Worm (Caenorhabditis elegans): Measurements from ENCODE around the gene mbr-1.

mbr-1 gene

DNA sequence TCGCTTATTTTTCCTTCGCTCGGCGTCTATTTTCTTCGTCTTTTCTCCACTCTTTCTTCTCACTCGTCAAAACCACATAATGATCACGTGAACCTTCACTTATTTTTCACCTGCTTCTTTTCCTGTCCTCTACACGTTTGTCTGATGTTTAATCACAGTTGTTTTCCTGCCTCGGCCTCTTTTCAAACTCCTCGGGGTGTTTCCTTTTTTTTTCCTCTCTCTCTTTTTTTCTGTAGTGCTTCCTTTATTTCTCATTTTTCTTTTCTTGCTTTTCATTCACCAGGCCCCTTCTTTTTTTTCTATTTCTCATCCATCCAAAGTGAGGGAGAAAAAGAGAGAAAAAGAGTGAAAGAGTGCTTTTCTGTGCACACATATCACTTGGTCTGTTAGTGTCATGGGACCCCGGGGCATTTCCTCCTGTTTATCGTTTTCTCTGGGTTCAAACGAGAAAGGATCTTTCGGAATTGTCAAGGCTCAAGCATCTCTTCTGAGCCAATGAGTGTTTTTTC lies 49.2 kb upstream of the mbr-1 start (continued):
- TF ChIP-seq lsy-2 (tag; optimal IDR thresholded peaks at IDR 0.05) (peak; percentile 73 to 85), attf-4 (tag; optimal IDR thresholded peaks at IDR 0.05) (no peak), snpc-1.2 (GFP tag; IDR thresholded peaks at IDR 0.05) (no peak), egl-43 (GFP tag; IDR thresholded peaks at IDR 0.05) (0 out of 2 replicates have a peak, but pooled peaks have one; percentile 51), ZK546.5 (tag; optimal IDR thresholded peaks at IDR 0.05) (no peak), mxl-3 (GFP tag; optimal IDR thresholded peaks at IDR 0.05) (peak; percentile 73), mdl-1 (tag; optimal IDR thresholded peaks at IDR 0.05) (peak; percentile 62 to 91), lir-3 (tag; optimal IDR thresholded peaks at IDR 0.05) (no peak), pha-4 (GFP tag; IDR thresholded peaks at IDR 0.05) (peak; percentile 70), pha-4 (tag; optimal IDR thresholded peaks at IDR 0.05) (peak; percentile 78), zag-1 (tag; optimal IDR thresholded peaks at IDR 0.05) (no peak), skn-1 (tag; optimal IDR thresholded peaks at IDR 0.05) (no peak), fkh-10 (GFP tag; optimal IDR thresholded peaks at IDR 0.05) (peak; percentile 80), Y48G9A.11 (GFP tag; IDR thresholded peaks at IDR 0.05) (no peak), lin-15B (tag; optimal IDR thresholded peaks at IDR 0.05) (no peak), ctbp-1 (GFP tag; IDR thresholded peaks at IDR 0.05) (peak; percentile 87), unc-62 (GFP tag; optimal IDR thresholded peaks at IDR 0.05 in 1 of 2) (peak in 1 of 2 experiments; percentile 100), unc-62 (tag; optimal IDR thresholded peaks at IDR 0.05) (no peak), duxl-1 (tag; optimal IDR thresholded peaks at IDR 0.05; ENCODE audit: poor library complexity) (no peak), hif-1 (tag; optimal IDR thresholded peaks at IDR 0.05) (peak; percentile 39 to 76), Y105C5A.15 (GFP tag; IDR thresholded peaks at IDR 0.05) (no peak), F26F4.8 (GFP tag; conservative IDR thresholded peaks at IDR 0.05) (no peak), nhr-10 (tag; optimal IDR thresholded peaks at IDR 0.05) (peak; percentile 70), zfp-2 (tag; optimal IDR thresholded peaks at IDR 0.05) (no peak), egl-27 (tag; optimal IDR thresholded peaks at IDR 0.05) (no peak), set-16 (GFP tag; IDR thresholded peaks at IDR 0.05) (peak; percentile 66), F37D6.2 (tag; optimal IDR thresholded peaks at IDR 0.05) (peak; percentile 66), hlh-30 (tag; optimal IDR thresholded peaks at IDR 0.05; ENCODE audit: insufficient read depth) (peak; percentile 97), mep-1 (tag; optimal IDR thresholded peaks at IDR 0.05) (peak; percentile 93), mes-2 (tag; optimal IDR thresholded peaks at IDR 0.05; ENCODE audit: poor library complexity, severe bottlenecking) (peak; percentile 41), tra-1 (GFP tag; IDR thresholded peaks at IDR 0.05) (peak; percentile 92), T26A8.4 (GFP tag; IDR thresholded peaks at IDR 0.05) (0 out of 2 replicates have a peak, but pooled peaks have one; percentile 28), nhr-237 (tag; optimal IDR thresholded peaks at IDR 0.05) (no peak), lin-13 (GFP tag; optimal IDR thresholded peaks at IDR 0.05) (peak; percentile 46)

DNA sequence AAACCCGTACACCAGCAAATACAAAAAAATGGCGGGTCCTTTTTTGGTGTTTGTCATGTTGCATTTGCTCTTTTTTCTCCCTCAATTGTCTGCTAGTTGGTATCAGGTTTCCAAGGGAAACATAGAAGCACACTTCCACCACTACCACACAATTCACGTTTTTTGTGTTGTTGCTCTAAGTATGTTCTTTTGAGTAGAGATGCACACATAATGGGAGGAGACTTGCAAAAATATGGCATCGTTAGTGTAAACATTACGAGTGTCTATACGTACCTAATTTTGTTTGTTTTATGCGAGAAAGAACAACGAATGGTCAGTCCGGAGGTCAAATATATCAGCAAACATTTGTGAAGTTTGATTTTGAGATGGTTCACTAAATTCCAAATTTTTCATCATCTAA lies 48.1 kb upstream of the mbr-1 start:
- TF ChIP-seq mxl-2 (GFP tag; conservative IDR thresholded peaks at IDR 0.05) = no peak
- TF ChIP-seq rbr-2 (tag; optimal IDR thresholded peaks at IDR 0.05) = no peak
- TF ChIP-seq aha-1 (tag) = peak; percentile 87

DNA sequence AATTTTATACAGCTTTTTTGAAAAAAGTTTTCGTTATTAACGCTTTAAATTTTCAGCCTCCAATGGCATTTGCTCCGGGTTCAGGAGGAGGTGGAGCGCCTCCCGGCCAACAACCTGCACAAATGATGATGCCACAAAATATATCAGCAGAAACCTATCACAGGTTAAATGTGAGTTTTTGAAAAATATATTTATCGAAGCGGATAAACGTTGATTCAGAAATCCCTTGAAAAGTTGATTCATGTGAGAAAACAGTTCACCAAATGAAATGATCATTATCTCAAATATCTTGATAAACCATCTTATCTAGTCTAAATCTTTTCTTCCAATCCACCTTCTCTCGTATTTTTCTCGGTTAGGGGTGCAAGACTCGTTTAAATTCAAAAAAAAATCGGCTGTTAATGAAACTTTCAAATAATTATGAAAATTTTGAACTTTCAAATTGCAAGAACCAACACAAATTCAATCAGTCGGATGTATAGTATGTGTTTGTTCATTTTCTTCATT lies 47.4 kb upstream of the mbr-1 start, which contains the start of gene sma-9:
Gene sma-9 (plus strand): TSS at position 51 of the 507 bp plus-strand sequence.
- TF ChIP-seq lin-13 (GFP tag; optimal IDR thresholded peaks at IDR 0.05) (no peak), Y5F2A.4 (GFP tag; optimal IDR thresholded peaks at IDR 0.05) (no peak), unc-62 (GFP tag; optimal IDR thresholded peaks at IDR 0.05 in 1 of 2) (peak in 1 of 2 experiments; percentile 25), unc-62 (tag; optimal IDR thresholded peaks at IDR 0.05) (no peak)

Measured in whole organism, L4 larva.